Worm (Caenorhabditis elegans): ENCODE data around the gene T14G8.6.

The T14G8.6 gene

DNA sequence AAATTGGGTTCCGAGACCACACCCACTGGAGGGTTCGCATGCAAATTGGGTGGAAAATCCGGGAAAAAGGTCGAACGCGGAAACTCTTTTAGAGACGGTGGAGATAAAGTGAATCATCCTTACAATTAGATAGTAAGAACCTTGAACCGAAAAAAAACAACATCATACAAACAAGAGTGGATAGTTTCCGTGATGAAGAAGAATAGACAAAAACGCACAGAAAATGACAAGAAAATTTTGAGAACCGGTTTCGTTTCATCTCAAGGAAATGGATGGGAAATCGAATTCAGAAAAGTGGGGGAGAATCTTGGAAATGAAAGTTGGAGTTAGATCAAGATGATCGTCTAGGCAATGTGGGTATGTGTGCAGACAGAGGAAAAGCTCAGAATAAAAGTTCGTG lies 47.3 kb downstream of the T14G8.6 start (continued):
- no peak for TF ChIP-seq rpc-1 (optimal IDR thresholded peaks at IDR 0.05)
- TF ChIP-seq rpc-1 (tag; optimal IDR thresholded peaks at IDR 0.05) = no peak
- TF ChIP-seq unc-62 (GFP tag; optimal IDR thresholded peaks at IDR 0.05) = no peak

DNA sequence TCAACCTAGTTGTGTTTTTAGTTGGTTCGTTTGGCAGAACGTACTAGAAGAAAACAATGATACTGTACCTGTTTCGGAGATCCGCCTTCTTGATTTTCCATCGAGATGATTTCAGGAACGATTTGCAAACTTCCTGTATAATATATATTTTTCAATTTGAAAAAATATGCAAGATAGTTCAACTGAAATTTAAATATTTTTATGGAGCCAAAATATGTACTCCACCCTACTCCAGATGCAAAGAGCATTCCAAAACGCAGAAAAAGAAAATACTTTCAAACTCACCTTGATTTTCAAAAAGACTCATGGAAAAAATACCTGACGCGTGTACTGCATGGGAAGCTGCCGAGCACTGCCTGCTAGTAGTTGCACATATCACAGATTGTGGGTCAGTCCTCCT lies 49.1 kb downstream of the T14G8.6 start, which contains the start of gene gei-3:
Gene gei-3 (minus strand): TSS at position 101 of the 400 bp plus-strand sequence.
- TF ChIP-seq F55B11.4 (tag; optimal IDR thresholded peaks at IDR 0.05; ENCODE audit: borderline replicate concordance, insufficient read depth) = no peak
- TF ChIP-seq unc-62 (GFP tag; optimal IDR thresholded peaks at IDR 0.05) = no peak

All from whole organism, young adult.